Fruit fly (Drosophila melanogaster) whole organism, embryonic: ENCODE results near the gene Spt6.

Experiments used
- Drgx ChIP-seq: fragments of 200-800 bp; sonication (Bioruptor generic); IDR thresholded peaks from 2 replicates; pipeline ENCODE4 v1.3.6; 2022; ENCODE audit warnings: missing biosample characterization, missing genetic modification characterization
- Hr39 ChIP-seq: fragments of >200 bp; optimal IDR thresholded peaks from 2 replicates; lab custom pipeline; 2017
- Hsf ChIP-seq: fragments of 200-800 bp; sonication (Bioruptor generic); optimal IDR thresholded peaks from 3 replicates; lab custom pipeline; 2016; ENCODE audit warnings: missing biosample characterization, missing genetic modification characterization
- gcm2 ChIP-seq: fragments of 200-800 bp; sonication (Bioruptor generic); optimal IDR thresholded peaks from 2 replicates; lab custom pipeline; 2016; ENCODE audit warnings: missing biosample characterization, missing genetic modification characterization

The Spt6 gene

DNA sequence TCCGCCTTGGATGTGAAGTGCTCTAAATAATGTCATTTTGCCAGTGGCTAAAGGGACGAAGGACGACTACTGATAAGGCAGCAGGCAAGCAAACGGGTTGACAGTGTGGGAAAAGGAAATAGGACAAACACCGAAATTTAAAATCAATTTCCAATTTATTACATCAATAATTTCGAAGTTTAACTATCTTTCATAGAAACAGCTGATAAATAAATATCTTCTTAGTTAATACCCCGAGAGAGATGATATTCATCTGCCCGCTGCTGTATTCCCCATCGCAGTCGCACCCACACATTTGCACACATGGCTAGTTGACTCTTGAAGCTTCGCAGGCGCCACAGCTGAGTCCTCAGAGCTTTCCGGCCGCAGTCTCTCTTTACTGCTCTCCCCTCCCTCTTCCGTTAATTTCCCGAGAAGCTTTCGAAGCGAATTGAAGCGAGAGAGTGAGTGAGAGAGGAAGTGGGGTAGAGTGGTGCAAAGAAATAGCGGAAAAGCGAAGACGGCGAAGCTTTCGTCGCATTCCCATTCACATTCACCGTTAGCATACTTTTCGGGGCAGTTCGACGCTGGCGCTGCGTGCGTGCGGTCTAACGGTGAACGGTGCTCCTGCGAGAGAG is 49.4 kb downstream of the Spt6 start (continued):
- TF ChIP-seq Drgx (GFP tag; lab: Robert Waterston, UW) (peak; percentile 42; the same call in 1 of the 2 replicates), gcm2 (GFP tag; lab: Kevin White, UChicago) (peak; percentile 3), Hr39 (lab: Kevin White, UChicago) (no peak), Hsf (GFP tag; lab: Kevin White, UChicago) (peak; percentile 60)
